Worm (Caenorhabditis elegans) whole organism, midembryonic: ENCODE data around the gene K03A11.5.

ENCODE experiments used
- flt-1 ChIP-seq: fragments of 200-800 bp; sonication (Bioruptor generic); IDR thresholded peaks from 2 replicates; pipeline ENCODE4 v1.3.6; 2022; ENCODE audit warnings: missing genetic modification characterization, missing compliant biosample characterization
- klf-2 ChIP-seq: fragments of 200-800 bp; sonication (Bioruptor generic); conservative IDR thresholded peaks from 2 replicates; pipeline ENCODE4 v1.3.6; 2022; ENCODE audit warnings: missing genetic modification reagents, missing genetic modification characterization, missing compliant biosample characterization
- ref-1 ChIP-seq: fragments of 200-800 bp; sonication (Bioruptor generic); conservative IDR thresholded peaks from 2 replicates; pipeline ENCODE4 v1.3.6; 2022; ENCODE audit warnings: missing genetic modification reagents, missing genetic modification characterization, missing compliant biosample characterization
- tab-1 ChIP-seq: fragments of 200-800 bp; sonication (Bioruptor generic); IDR thresholded peaks from 2 replicates; pipeline ENCODE4 v1.3.6; 2022; ENCODE audit warnings: missing genetic modification characterization, missing compliant biosample characterization

ce11 chrX:13115694-13116093 is 52.4 kb downstream of the K03A11.5 start:
- no peak for TF ChIP-seq flt-1 (GFP tag; lab: Robert Waterston, UW)
- TF ChIP-seq ref-1 (GFP tag; lab: Robert Waterston, UW) = no peak
- no peak for TF ChIP-seq klf-2
- no peak for TF ChIP-seq tab-1 (GFP tag; lab: Robert Waterston, UW)
